Worm (Caenorhabditis elegans): ENCODE results near the gene F57E7.2.

DNA sequence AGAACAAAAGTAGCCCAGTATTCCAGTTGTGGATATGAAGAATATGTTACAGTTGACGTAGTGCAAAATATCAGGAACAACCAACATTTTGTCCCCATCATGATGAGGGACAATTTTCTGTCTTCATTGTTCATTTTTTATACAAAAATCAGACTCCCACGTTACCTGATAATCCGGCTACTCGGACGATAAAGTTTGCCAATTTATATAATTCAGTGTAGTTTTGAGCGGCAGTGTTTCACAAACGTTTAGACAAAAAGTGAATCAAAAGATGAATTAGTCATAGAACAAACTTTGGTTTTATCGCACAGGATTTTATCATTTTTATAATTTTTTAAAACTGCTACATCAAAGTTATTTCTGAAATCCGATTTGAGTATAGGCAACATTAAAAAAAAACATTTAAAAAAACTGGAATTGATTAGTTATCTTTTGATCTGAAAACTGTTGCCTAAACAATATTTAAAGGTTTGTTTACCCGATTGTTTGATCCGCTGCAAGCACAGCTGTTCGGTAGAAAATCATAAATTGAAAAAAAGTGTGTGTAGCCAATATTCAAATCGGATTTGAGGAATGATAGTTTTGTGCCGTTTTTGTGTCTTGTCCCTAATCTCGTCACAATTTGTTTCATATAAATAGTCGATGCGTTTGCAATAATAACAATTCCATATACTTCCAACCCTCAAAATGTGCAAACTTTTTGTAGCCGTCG lies 1.9 kb downstream of the F57E7.2 start, which contains the start of the genes F57E7.4 and spig-6:
- no peak for TF ChIP-seq cog-1 (tag; optimal IDR thresholded peaks at IDR 0.05)
- TF ChIP-seq ztf-29 (GFP tag; IDR thresholded peaks at IDR 0.05), result no peak
- TF ChIP-seq ztf-23 (GFP tag; IDR thresholded peaks at IDR 0.05), result no peak
- TF ChIP-seq ref-1 (GFP tag; conservative IDR thresholded peaks at IDR 0.05), result no peak
- no peak for TF ChIP-seq tab-1 (GFP tag; IDR thresholded peaks at IDR 0.05)
- no peak for TF ChIP-seq klf-2 (GFP tag; conservative IDR thresholded peaks at IDR 0.05)
- TF ChIP-seq T22C8.4 (GFP tag; IDR thresholded peaks at IDR 0.05), result no peak
- TF ChIP-seq med-1 (GFP tag; optimal IDR thresholded peaks at IDR 0.05; ENCODE audit: insufficient read depth), result no peak
